Fruit fly (Drosophila melanogaster) Kc167 (cell line): ENCODE results near the gene Pdzd8.

Experiments used
- Myc ChIP-seq: fragments of >200 bp; optimal IDR thresholded peaks from 2 replicates; lab custom pipeline; 2017; ENCODE audit warnings: missing external identifiers
- Sin3A ChIP-seq: fragments of >200 bp; optimal IDR thresholded peaks from 2 replicates; lab custom pipeline; 2018; ENCODE audit warnings: missing external identifiers
- h ChIP-seq: fragments of >200 bp; optimal IDR thresholded peaks from 3 replicates; lab custom pipeline; 2018; ENCODE audit warnings: missing external identifiers
- insv ChIP-seq: fragments of >200 bp; optimal IDR thresholded peaks from 3 replicates; lab custom pipeline; 2018; ENCODE audit warnings: missing external identifiers
- psq ChIP-seq: fragments of >200 bp; optimal IDR thresholded peaks from 2 replicates; lab custom pipeline; 2017; ENCODE audit warnings: missing external identifiers
- ttk ChIP-seq: sonication (Bioruptor generic); optimal IDR thresholded peaks from 2 replicates; lab custom pipeline; 2017; ENCODE audit warnings: missing external identifiers

Pdzd8 gene

dm6 chrX:11930726-11931125 is at the start of gene Pdzd8:
Gene Pdzd8, minus strand, starts transcription at chrX:11930850.
- TF ChIP-seq Myc (no peak), insv (no peak), h (lab: Kevin White, UChicago) (no peak), Sin3A (lab: Kevin White, UChicago) (no peak), psq (lab: Kevin White, UChicago) (no peak), ttk (lab: Kevin White, UChicago) (no peak)

DNA sequence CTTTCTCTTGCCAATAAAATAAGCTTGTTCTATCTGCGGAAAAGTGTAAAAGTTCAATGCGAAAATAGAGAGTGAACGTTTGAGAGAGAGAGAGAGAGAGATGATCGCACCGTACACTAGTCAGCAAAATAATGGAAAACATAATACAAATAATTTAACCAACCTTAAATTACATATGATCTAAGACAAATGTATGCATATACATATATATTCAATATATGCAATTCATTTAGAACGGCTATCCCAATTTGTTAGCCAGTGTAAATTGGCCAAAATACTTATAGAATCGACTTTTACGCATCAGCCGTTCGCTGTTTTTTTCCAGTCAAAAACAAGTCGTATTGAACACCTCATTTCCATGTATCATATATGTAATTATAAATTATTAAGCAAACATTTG is 5.4 kb downstream of the Pdzd8 start:
- no peak for TF ChIP-seq Myc

- no peak for TF ChIP-seq Sin3A (lab: Kevin White, UChicago)
- no peak for TF ChIP-seq h (lab: Kevin White, UChicago)
- TF ChIP-seq insv: no peak
- TF ChIP-seq psq (lab: Kevin White, UChicago): no peak
- no peak for TF ChIP-seq ttk (lab: Kevin White, UChicago)
- no peak for TF ChIP-seq Myc
Measured at dm6 chrX:11924562-11924961, 6.1 kb downstream of the Pdzd8 start, which contains the start of gene Sclp. Gene Sclp, minus strand, starts transcription at chrX:11924662.

DNA sequence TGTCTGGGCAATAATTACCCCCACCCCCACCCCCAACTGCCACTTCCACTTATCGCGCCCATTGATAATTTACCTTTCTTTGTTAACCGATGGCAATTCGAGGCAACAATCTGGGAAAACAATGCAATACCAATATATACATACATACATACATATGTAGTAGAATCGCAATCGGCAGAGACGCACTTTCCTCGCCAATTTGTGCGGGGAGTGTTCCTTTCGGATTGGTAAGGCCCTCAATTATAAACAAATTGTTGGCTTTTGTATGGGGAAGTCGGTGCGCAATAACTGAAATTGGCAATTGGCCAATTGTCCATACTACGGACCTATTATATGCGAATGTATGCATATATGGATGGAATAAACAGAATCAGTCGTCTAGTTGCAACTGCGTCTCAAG is 7.0 kb downstream of the Pdzd8 start:
- TF ChIP-seq psq (lab: Kevin White, UChicago) (no peak), ttk (lab: Kevin White, UChicago) (no peak), Myc (no peak), Sin3A (lab: Kevin White, UChicago) (no peak), h (lab: Kevin White, UChicago) (no peak), insv (no peak)

dm6 chrX:11922650-11923237 is 7.9 kb downstream of the Pdzd8 start:
- TF ChIP-seq h (lab: Kevin White, UChicago) (no peak), ttk (lab: Kevin White, UChicago) (no peak), Sin3A (lab: Kevin White, UChicago) (no peak), Myc (no peak), psq (lab: Kevin White, UChicago) (no peak), insv (no peak)

DNA sequence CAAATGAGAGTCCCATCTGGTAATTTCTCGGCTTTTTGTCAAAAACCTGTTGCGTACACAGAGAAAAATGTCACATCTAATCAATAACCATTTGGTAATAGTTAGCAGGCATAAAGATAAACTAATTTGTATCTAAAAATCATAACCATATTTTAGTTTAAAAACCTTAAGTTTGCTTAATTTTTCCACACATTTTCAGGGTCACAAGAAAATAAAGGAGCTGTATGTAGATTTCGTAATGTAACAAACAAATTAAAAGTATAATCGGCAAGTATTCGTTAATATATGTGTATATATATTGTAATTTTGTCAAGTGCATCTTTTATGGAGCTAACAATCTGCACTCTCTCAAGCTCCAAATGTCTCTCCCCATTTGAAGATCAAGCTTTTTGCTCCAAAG is 9.7 kb downstream of the Pdzd8 start:
- TF ChIP-seq psq (lab: Kevin White, UChicago): no peak
- no peak for TF ChIP-seq ttk (lab: Kevin White, UChicago)
- TF ChIP-seq Sin3A (lab: Kevin White, UChicago): no peak
- no peak for TF ChIP-seq Myc
- TF ChIP-seq h (lab: Kevin White, UChicago): no peak
- no peak for TF ChIP-seq insv

DNA sequence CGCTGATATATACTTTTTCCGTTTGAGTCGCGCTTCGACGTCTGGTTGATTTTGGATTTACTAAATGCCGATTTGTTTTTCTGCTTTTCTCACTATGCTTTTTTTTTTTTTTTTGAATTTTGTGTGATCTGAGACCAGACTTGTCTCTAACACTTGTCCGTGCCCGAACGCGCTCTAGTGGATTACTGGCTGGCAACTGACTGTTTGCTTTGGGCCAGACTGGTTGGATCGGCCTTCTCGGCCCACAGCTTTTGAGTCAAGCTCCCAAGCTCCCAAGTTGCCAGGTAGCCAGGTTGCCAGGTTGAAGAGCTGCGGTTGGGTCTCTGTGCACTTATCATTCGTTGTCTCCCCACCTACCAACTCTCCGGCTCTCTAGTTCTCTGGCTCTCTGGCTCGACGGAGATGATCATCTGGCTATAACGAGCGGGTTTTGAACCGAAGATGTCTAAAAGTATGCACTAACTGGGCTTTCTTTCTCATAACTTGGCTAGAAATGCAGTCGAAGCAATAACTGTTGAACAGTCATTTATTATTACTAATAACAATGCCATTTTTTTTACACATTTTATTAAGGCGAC is 13.5 kb downstream of the Pdzd8 start, which contains the start of gene pot:
pot (minus strand) TSS at position 205 of the 578 bp plus-strand sequence.
- no peak for TF ChIP-seq h (lab: Kevin White, UChicago)
- TF ChIP-seq ttk (lab: Kevin White, UChicago): no peak
- no peak for TF ChIP-seq Sin3A (lab: Kevin White, UChicago)
- TF ChIP-seq psq (lab: Kevin White, UChicago): no peak
- TF ChIP-seq insv: no peak
- no peak for TF ChIP-seq Myc

- TF ChIP-seq h (lab: Kevin White, UChicago) (no peak), ttk (lab: Kevin White, UChicago) (no peak), psq (lab: Kevin White, UChicago) (no peak), Sin3A (lab: Kevin White, UChicago) (no peak)
Measured at dm6 chrX:11915154-11915593, 15.5 kb downstream of the Pdzd8 start.

DNA sequence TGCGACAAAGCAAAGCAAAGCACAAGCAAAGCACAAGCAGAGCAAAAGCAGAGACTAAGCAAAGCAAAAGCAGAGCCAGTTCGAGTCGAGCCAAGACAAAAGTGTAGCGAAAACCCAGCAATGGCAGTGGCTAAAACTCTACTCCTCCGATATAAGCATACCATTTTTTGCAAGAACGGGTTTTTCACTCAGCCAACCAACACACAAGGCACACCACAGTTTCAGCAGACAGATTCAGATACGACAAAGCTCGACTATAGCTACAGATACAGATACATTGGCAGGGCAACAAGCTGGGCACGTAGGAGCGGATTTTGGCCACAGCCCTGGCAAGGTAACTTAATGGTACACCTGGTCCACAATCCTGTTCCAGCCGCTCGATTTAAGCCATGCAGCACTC is 17.1 kb downstream of the Pdzd8 start:
- TF ChIP-seq ttk (lab: Kevin White, UChicago): no peak

dm6 chrX:11906818-11907281 is 23.8 kb downstream of the Pdzd8 start, which contains the start of gene CG43156:
Gene CG43156, minus strand, starts transcription at chrX:11906868.
- no peak for TF ChIP-seq h (lab: Kevin White, UChicago)
- TF ChIP-seq psq (lab: Kevin White, UChicago): no peak
- no peak for TF ChIP-seq insv
- TF ChIP-seq Sin3A (lab: Kevin White, UChicago): no peak
- TF ChIP-seq ttk (lab: Kevin White, UChicago): no peak
- TF ChIP-seq Myc: no peak

DNA sequence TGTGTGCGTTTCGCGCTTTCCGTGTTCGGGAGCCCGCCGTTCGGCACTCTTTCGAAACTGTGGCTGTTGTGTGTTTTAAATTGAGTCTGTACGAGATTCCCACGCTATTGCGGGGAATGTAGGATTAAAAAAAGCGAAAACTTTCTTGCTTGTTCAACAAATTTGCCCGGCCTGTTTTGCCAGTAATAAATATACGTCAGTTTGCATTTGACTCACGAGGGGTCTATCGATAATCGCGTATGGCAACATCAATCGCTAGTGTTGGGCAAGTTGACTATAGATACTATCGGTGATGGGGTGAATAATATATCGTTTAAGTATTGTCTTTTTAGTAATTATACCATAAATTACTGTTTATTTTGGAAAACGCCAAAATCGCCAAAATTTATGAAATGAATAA is 25.5 kb downstream of the Pdzd8 start, which contains the start of gene Upf1:
Upf1 (minus strand) TSS at position 228 of the 400 bp plus-strand sequence.
- TF ChIP-seq ttk (lab: Kevin White, UChicago) (no peak), h (lab: Kevin White, UChicago) (no peak), Sin3A (lab: Kevin White, UChicago) (no peak), psq (lab: Kevin White, UChicago) (no peak), Myc (no peak), insv (no peak)

DNA sequence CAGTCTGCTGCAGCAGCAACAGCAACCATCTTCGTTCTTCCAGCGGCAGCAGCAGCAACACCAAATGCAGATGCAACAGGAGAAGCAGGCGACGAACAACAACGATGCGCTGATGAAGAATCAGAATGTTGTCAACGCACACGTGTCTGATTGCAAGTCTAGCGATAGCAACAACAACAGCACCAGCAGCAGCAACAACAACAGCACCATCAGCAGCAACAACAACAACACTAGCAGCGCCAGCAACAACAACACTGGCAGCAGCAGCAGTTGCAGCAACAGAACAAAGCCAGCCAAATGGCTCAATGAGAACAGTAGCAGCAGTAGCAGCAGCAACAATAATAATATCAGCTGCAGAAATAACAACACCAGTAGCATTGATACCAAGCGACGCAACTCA is 35.5 kb downstream of the Pdzd8 start:
- TF ChIP-seq Myc: no peak
- TF ChIP-seq Sin3A (lab: Kevin White, UChicago): no peak
- TF ChIP-seq insv: no peak
- no peak for TF ChIP-seq h (lab: Kevin White, UChicago)
- no peak for TF ChIP-seq ttk (lab: Kevin White, UChicago)
- TF ChIP-seq psq (lab: Kevin White, UChicago): no peak

dm6 chrX:11894198-11894597 is 36.5 kb downstream of the Pdzd8 start:
- TF ChIP-seq Myc: no peak
- TF ChIP-seq Sin3A (lab: Kevin White, UChicago): no peak
- no peak for TF ChIP-seq ttk (lab: Kevin White, UChicago)
- TF ChIP-seq h (lab: Kevin White, UChicago): no peak
- no peak for TF ChIP-seq psq (lab: Kevin White, UChicago)
- no peak for TF ChIP-seq insv
